Worm (Caenorhabditis elegans) whole organism, early embryonic: ENCODE data around the gene ugt-19.

Experiments used
- B0310.2 ChIP-seq: sonication (generic microtip); optimal IDR thresholded peaks from 2 replicates; lab custom pipeline; 2016; ENCODE audit warnings: mild to moderate bottlenecking, missing genetic modification characterization, missing compliant biosample characterization
- F13C5.2 ChIP-seq: sonication (generic microtip); optimal IDR thresholded peaks from 2 replicates; lab custom pipeline; 2017; ENCODE audit warnings: mild to moderate bottlenecking, missing genetic modification characterization, inconsistent platforms, missing compliant biosample characterization
- aly-1 ChIP-seq: sonication (generic microtip); optimal IDR thresholded peaks from 2 replicates; lab custom pipeline; 2016; ENCODE audit warnings: missing genetic modification characterization, missing compliant biosample characterization
- ama-1 ChIP-seq: fragments of 150-350 bp; optimal IDR thresholded peaks from 2 replicates; lab custom pipeline; 2014
- ceh-13 ChIP-seq: fragments of 200-800 bp; sonication (Bioruptor generic); optimal IDR thresholded peaks from 2 replicates; lab custom pipeline; 2018; ENCODE audit warnings: mild to moderate bottlenecking, missing genetic modification characterization, missing compliant biosample characterization
- ceh-36 ChIP-seq: sonication (generic microtip); optimal IDR thresholded peaks from 2 replicates; lab custom pipeline; 2016; ENCODE audit warnings: missing genetic modification characterization, inconsistent platforms, missing compliant biosample characterization
- ets-7 ChIP-seq: sonication (generic microtip); optimal IDR thresholded peaks from 2 replicates; lab custom pipeline; 2016; ENCODE audit warnings: missing genotype, missing genetic modification characterization, missing compliant biosample characterization
- flt-1 ChIP-seq: fragments of 200-800 bp; sonication (Bioruptor generic); IDR thresholded peaks from 2 replicates; pipeline ENCODE4 v1.3.6; 2022; ENCODE audit warnings: missing genetic modification characterization, missing compliant biosample characterization
- hmbx-1 ChIP-seq: sonication (generic microtip); optimal IDR thresholded peaks from 2 replicates; lab custom pipeline; 2016; ENCODE audit warnings: mild to moderate bottlenecking, missing genetic modification characterization, missing compliant biosample characterization
- hmg-4 ChIP-seq: fragments of 200-800 bp; sonication (Bioruptor generic); optimal IDR thresholded peaks from 2 replicates; lab custom pipeline; 2018; ENCODE audit warnings: mild to moderate bottlenecking, missing genetic modification characterization, missing compliant biosample characterization
- hnd-1 ChIP-seq: sonication (generic microtip); optimal IDR thresholded peaks from 2 replicates; lab custom pipeline; 2016; ENCODE audit warnings: missing genetic modification characterization, missing compliant biosample characterization
- pes-1 ChIP-seq: fragments of 200-800 bp; sonication (Bioruptor generic); IDR thresholded peaks from 2 replicates; pipeline ENCODE4 v1.3.6; 2022; ENCODE audit warnings: missing genetic modification reagents, missing genetic modification characterization, missing compliant biosample characterization
- scrt-1 ChIP-seq: fragments of 200-800 bp; sonication (Bioruptor generic); IDR thresholded peaks from 2 replicates; pipeline ENCODE4 v1.3.6; 2022; ENCODE audit warnings: missing genetic modification characterization, missing compliant biosample characterization
- sea-1 ChIP-seq: fragments of 200-800 bp; sonication (Bioruptor generic); conservative IDR thresholded peaks from 2 replicates; pipeline ENCODE4 v1.3.6; 2022; ENCODE audit warnings: missing genetic modification characterization, missing compliant biosample characterization
- tbx-11 ChIP-seq: fragments of 200-800 bp; sonication (Bioruptor generic); IDR thresholded peaks from 2 replicates; pipeline ENCODE4 v1.3.6; 2022; ENCODE audit warnings: missing genetic modification characterization, missing compliant biosample characterization
- tbx-37 ChIP-seq: fragments of 200-800 bp; sonication (Bioruptor generic); conservative IDR thresholded peaks from 2 replicates; pipeline ENCODE4 v1.3.6; 2022; ENCODE audit warnings: missing genetic modification reagents, missing genetic modification characterization, missing compliant biosample characterization
- tra-4 ChIP-seq: sonication (generic microtip); optimal IDR thresholded peaks from 2 replicates; lab custom pipeline; 2017; ENCODE audit warnings: missing genetic modification characterization, missing compliant biosample characterization

Gene ugt-19

ce11 chrIV:6097040-6097928 lies 17.5 kb upstream of the ugt-19 start:
- TF ChIP-seq pes-1 (no peak), ceh-13 (GFP tag; lab: Kevin White, UChicago) (no peak), aly-1 (no peak), flt-1 (GFP tag; lab: Robert Waterston, UW) (no peak), ceh-36 (tag; lab: Kevin White, UChicago) (peak; percentile 21), tra-4 (tag; lab: Kevin White, UChicago) (no peak), B0310.2 (tag; lab: Kevin White, UChicago) (no peak), hmg-4 (GFP tag; lab: Kevin White, UChicago) (peak; percentile 72), hnd-1 (no peak), F13C5.2 (peak; percentile 46), scrt-1 (GFP tag; lab: Robert Waterston, UW) (no peak), tbx-11 (GFP tag; lab: Robert Waterston, UW) (no peak)

DNA sequence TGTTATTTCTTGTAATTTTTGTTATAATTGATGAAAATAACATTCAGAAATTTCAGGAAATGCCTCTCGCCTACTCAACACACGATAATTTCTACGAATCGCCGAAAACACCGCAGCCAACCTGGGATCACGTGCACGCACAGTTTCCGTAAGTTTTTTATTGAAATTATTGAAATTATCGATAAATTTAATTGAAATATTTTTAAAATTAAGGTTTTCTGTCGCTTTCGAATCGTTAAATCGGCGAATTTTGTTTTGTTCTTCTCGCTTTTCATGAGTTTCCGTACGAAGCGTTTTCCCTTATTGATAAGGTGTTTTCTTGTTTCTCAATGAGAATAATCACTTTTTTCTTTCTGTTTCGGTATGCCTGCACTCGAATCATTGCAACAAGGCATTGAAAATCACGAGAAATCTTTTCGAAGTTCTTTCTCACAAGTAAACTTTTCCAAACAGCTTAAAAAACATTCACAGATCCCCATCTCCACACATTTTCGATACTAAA lies 15.7 kb upstream of the ugt-19 start, which contains the start of gene lag-1:
lag-1 (plus strand) TSS at position 51 of the 502 bp plus-strand sequence.
- TF ChIP-seq hmbx-1 (tag; lab: Kevin White, UChicago), result no peak
- TF ChIP-seq sea-1 (GFP tag; lab: Robert Waterston, UW), result no peak
- no peak for TF ChIP-seq pes-1
- TF ChIP-seq aly-1, result no peak
- no peak for TF ChIP-seq flt-1 (GFP tag; lab: Robert Waterston, UW)
- no peak for TF ChIP-seq ceh-13 (GFP tag; lab: Kevin White, UChicago)
- no peak for TF ChIP-seq hmg-4 (GFP tag; lab: Kevin White, UChicago)
- TF ChIP-seq scrt-1 (GFP tag; lab: Robert Waterston, UW), result no peak
- no peak for TF ChIP-seq ama-1 (lab: Kevin White, UChicago)
- no peak for TF ChIP-seq tbx-37
- TF ChIP-seq tbx-11 (GFP tag; lab: Robert Waterston, UW), result no peak
- no peak for TF ChIP-seq ceh-36 (tag; lab: Kevin White, UChicago)
- no peak for TF ChIP-seq B0310.2 (tag; lab: Kevin White, UChicago)
- TF ChIP-seq hnd-1, result no peak
- TF ChIP-seq F13C5.2, result no peak
- TF ChIP-seq ets-7 (tag; lab: Kevin White, UChicago), result no peak
- no peak for TF ChIP-seq tra-4 (tag; lab: Kevin White, UChicago)

- TF ChIP-seq sea-1 (GFP tag; lab: Robert Waterston, UW) (no peak), scrt-1 (GFP tag; lab: Robert Waterston, UW) (no peak), pes-1 (no peak), B0310.2 (tag; lab: Kevin White, UChicago) (no peak), tbx-37 (no peak), hnd-1 (no peak), tbx-11 (GFP tag; lab: Robert Waterston, UW) (no peak), aly-1 (no peak), flt-1 (GFP tag; lab: Robert Waterston, UW) (no peak), ets-7 (tag; lab: Kevin White, UChicago) (no peak), ama-1 (lab: Kevin White, UChicago) (no peak), F13C5.2 (no peak), hmbx-1 (tag; lab: Kevin White, UChicago) (no peak), hmg-4 (GFP tag; lab: Kevin White, UChicago) (no peak), ceh-13 (GFP tag; lab: Kevin White, UChicago) (no peak), tra-4 (tag; lab: Kevin White, UChicago) (no peak), ceh-36 (tag; lab: Kevin White, UChicago) (no peak)
These were observed 14.5 kb upstream of the ugt-19 start for ce11 chrIV:6094315-6094606.

DNA sequence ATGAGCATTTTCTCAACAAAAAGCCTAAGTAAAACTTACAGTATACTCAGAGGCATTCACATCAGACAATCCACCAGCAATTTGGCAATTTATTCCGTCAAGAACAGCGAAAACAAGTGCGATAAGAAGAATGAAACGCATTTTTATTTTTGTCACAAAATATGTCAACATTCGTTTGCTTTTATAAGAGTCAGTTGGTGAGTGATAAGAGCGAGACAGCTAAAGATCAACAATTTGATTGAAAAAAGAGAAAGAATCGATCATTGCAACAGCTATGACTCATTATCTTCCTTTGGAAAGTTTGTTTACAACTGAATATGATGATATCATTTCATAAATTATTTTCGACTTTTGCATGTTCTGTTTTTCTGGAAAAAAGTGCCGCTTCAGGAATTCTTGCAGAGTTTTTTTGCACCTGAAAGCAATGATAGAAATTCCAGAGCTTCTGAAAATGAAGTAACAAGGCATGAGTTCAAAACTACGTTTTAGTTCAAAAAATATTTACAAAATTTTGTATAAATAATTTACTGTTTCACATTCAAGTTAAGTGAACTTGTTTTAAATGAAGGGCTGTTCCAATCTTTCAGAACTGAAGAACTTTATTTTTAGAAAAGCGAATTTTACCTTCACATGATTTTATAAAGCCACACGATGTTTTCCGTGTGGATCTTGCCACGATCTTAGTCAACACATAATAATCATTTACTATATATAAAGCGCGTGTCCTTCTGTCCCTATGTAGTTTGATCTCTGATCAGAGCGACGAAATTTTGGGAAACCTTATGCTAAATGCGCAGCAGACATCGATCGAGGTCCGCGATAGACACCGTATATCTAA lies 13.9 kb upstream of the ugt-19 start, which contains the start of gene cpi-1:
cpi-1 (minus strand) TSS at position 204 of the 838 bp plus-strand sequence.
- TF ChIP-seq ceh-13 (GFP tag; lab: Kevin White, UChicago) (no peak), aly-1 (no peak)

DNA sequence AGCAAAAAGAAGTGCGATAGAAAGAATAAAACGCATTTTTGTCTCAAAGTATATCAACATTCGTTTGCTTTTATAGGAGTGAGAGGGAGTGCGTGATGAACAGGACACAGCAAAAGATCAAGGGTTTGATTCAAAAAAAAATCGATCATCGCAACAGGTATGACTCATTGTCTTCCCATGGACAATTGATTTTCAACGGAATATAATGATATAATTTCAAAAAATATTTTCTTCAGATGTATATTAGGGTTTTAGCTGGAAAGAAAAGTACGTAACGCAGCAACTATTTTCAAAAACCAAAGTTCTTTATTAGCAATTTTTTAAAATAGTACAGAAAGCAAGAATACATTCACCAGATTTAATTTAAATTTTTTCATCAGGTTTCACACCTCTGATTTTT lies 12.6 kb upstream of the ugt-19 start, which contains the start of gene K08B4.7:
K08B4.7 (minus strand) TSS at position 101 of the 400 bp plus-strand sequence.
- TF ChIP-seq ceh-13 (GFP tag; lab: Kevin White, UChicago) (no peak), hmbx-1 (tag; lab: Kevin White, UChicago) (no peak), tra-4 (tag; lab: Kevin White, UChicago) (no peak), tbx-11 (GFP tag; lab: Robert Waterston, UW) (no peak), hnd-1 (no peak), sea-1 (GFP tag; lab: Robert Waterston, UW) (no peak), ets-7 (tag; lab: Kevin White, UChicago) (no peak), pes-1 (no peak), tbx-37 (no peak), scrt-1 (GFP tag; lab: Robert Waterston, UW) (no peak), flt-1 (GFP tag; lab: Robert Waterston, UW) (no peak), ceh-36 (tag; lab: Kevin White, UChicago) (no peak), F13C5.2 (no peak), B0310.2 (tag; lab: Kevin White, UChicago) (no peak), aly-1 (no peak)

DNA sequence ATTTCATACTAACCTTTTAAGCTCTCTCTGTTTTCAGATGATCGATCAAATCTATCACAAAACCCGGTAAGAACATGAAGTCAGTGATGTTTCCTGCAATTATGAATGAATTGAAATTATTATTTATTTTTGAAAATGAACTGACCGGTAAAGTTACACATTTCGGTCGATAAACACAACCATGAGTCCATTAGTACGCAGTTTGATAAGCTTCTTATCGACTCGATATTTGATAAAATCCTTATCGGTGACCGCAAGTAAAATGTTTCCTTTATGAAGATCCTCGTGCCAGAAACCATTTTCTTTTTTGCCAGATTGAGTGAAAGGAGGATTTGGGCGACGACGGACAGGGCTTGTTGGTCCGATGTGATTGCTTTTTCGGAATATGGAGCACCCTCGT lies 6.7 kb upstream of the ugt-19 start:
- TF ChIP-seq tra-4 (tag; lab: Kevin White, UChicago) (no peak), tbx-11 (GFP tag; lab: Robert Waterston, UW) (no peak), ets-7 (tag; lab: Kevin White, UChicago) (no peak), ceh-13 (GFP tag; lab: Kevin White, UChicago) (no peak)
